Worm (Caenorhabditis elegans) whole organism, mixed stage, embryonic: ENCODE measurements around the gene kcc-3.
"Not testable (repeated sequence)": the region's sequence is repeated elsewhere in the genome, so short reads cannot be mapped to it uniquely, and the experiment has no call there.

ENCODE experiments used
- M03D4.4 ChIP-seq: sonication (generic microtip); optimal IDR thresholded peaks from 2 replicates; lab custom pipeline; 2017; ENCODE audit warnings: mild to moderate bottlenecking, missing genetic modification characterization, missing compliant biosample characterization
- blmp-1 ChIP-seq: fragments of 150-350 bp; optimal IDR thresholded peaks from 2 replicates; lab custom pipeline; 2014; ENCODE audit warnings: missing biosample characterization, missing genetic modification characterization
- ceh-43 ChIP-seq: fragments of 200-800 bp; sonication (Bioruptor generic); optimal IDR thresholded peaks from 2 replicates; lab custom pipeline; 2018; ENCODE audit warnings: mild to moderate bottlenecking, missing genetic modification characterization, moderate library complexity, missing compliant biosample characterization
- cnd-1 ChIP-seq: fragments of 200-800 bp; sonication (Bioruptor generic); optimal IDR thresholded peaks from 2 replicates; lab custom pipeline; 2018; ENCODE audit warnings: mild to moderate bottlenecking, missing genetic modification characterization, missing compliant biosample characterization
- elt-1 ChIP-seq: sonication (generic microtip); optimal IDR thresholded peaks from 2 replicates; lab custom pipeline; 2017; ENCODE audit warnings: missing genetic modification characterization, mild to moderate bottlenecking, missing compliant biosample characterization, antibody characterized with exemption, moderate library complexity, borderline replicate concordance; ENCODE audit not compliant: insufficient read depth
- lin-32 ChIP-seq: fragments of 200-800 bp; sonication (Bioruptor generic); optimal IDR thresholded peaks from 2 replicates; lab custom pipeline; 2018; ENCODE audit warnings: mild to moderate bottlenecking, missing genetic modification characterization, missing compliant biosample characterization
- nhr-12 ChIP-seq: fragments of 150-350 bp; optimal IDR thresholded peaks from 2 replicates; lab custom pipeline; 2014; ENCODE audit warnings: missing biosample characterization, missing genetic modification characterization
- nhr-237 ChIP-seq: fragments of 150-350 bp; optimal IDR thresholded peaks from 2 replicates; lab custom pipeline; 2014; ENCODE audit warnings: missing biosample characterization, missing genetic modification characterization
- nhr-28 ChIP-seq: fragments of 150-350 bp; optimal IDR thresholded peaks from 2 replicates; lab custom pipeline; 2014; ENCODE audit warnings: missing biosample characterization, missing genetic modification characterization
- nhr-76 ChIP-seq: sonication (generic microtip); optimal IDR thresholded peaks from 2 replicates; lab custom pipeline; 2017; ENCODE audit warnings: missing biosample characterization, missing genetic modification characterization
- pha-4 ChIP-seq: fragments of 150-350 bp; optimal IDR thresholded peaks from 2 replicates; lab custom pipeline; 2018; ENCODE audit warnings: missing biosample characterization, missing genetic modification reagents, missing genetic modification characterization
- snpc-4 ChIP-seq: fragments of 150-350 bp; optimal IDR thresholded peaks from 2 replicates; lab custom pipeline; 2014; ENCODE audit warnings: missing biosample characterization, missing genetic modification characterization
- unc-120 ChIP-seq: sonication (generic microtip); optimal IDR thresholded peaks from 2 replicates; lab custom pipeline; 2017; ENCODE audit warnings: missing genetic modification characterization, missing compliant biosample characterization; ENCODE audit not compliant: poor library complexity, severe bottlenecking
- unc-62 ChIP-seq: fragments of 150-350 bp; optimal IDR thresholded peaks from 2 replicates; lab custom pipeline; 2014; ENCODE audit warnings: missing biosample characterization, missing genetic modification reagents, missing genetic modification characterization

ce11 chrII:7434958-7435357 lies 876 bp upstream of the kcc-3 start, which contains the start of gene K02A2.1:
- TF ChIP-seq lin-32 (GFP tag; lab: Kevin White, UChicago); elt-1 (tag; lab: Kevin White, UChicago); ceh-43; nhr-12; nhr-237 (tag; lab: Kevin White, UChicago); cnd-1; snpc-4; blmp-1 (tag; lab: Kevin White, UChicago); nhr-28 (tag; lab: Kevin White, UChicago); unc-120 (tag; lab: Kevin White, UChicago); M03D4.4 (tag; lab: Kevin White, UChicago); pha-4 (tag; lab: Kevin White, UChicago); nhr-76; unc-62 (GFP tag; lab: Kevin White, UChicago): not testable (repeated sequence)
